Fruit fly (Drosophila melanogaster): Measurements from ENCODE around the gene Cyp311a1.

- TF ChIP-seq CG14655 (GFP tag; optimal IDR thresholded peaks at IDR 0.05): no peak
- TF ChIP-seq CG15710 (tag; optimal IDR thresholded peaks at IDR 0.05): no peak
- no peak for TF ChIP-seq CG4496 (GFP tag; IDR thresholded peaks at IDR 0.05)
- TF ChIP-seq gl (tag; optimal IDR thresholded peaks at IDR 0.05): no peak
- TF ChIP-seq Ets98B (GFP tag; IDR thresholded peaks at IDR 0.05): no peak
- TF ChIP-seq CG12605 (GFP tag; IDR thresholded peaks at IDR 0.05): no peak
- TF ChIP-seq Snoo (tag; optimal IDR thresholded peaks at IDR 0.05): no peak
- TF ChIP-seq CG32121 (GFP tag; IDR thresholded peaks at IDR 0.05): no peak
- no peak for TF ChIP-seq EcR (GFP tag; optimal IDR thresholded peaks at IDR 0.05)
Observed at dm6 chrX:12032136-12032682, 944 bp upstream of the Cyp311a1 start, which contains the start of gene Cyp318a1.
